Fruit fly (Drosophila melanogaster) whole organism, embryonic: ENCODE results near the gene gukh.

Source experiments
- Antp ChIP-seq: fragments of 200-800 bp; sonication (Bioruptor generic); optimal IDR thresholded peaks from 3 replicates; lab custom pipeline; 2016; ENCODE audit warnings: missing biosample characterization, missing genetic modification characterization
- BEAF-32 ChIP-seq: fragments of 200-800 bp; sonication (Bioruptor generic); optimal IDR thresholded peaks from 3 replicates; lab custom pipeline; 2017; ENCODE audit warnings: missing biosample characterization, missing genetic modification characterization, mild to moderate bottlenecking, moderate library complexity, missing genetic modification reagents
- CG10267 ChIP-seq: fragments of 200-800 bp; sonication (Bioruptor generic); optimal IDR thresholded peaks from 2 replicates; lab custom pipeline; 2018; ENCODE audit warnings: missing biosample characterization, mild to moderate bottlenecking, missing genetic modification characterization, moderate library complexity
- CG10274 ChIP-seq: fragments of 200-800 bp; sonication (Bioruptor generic); optimal IDR thresholded peaks from 3 replicates; lab custom pipeline; 2017; ENCODE audit warnings: missing biosample characterization, mild to moderate bottlenecking, missing genetic modification characterization
- CG10366 ChIP-seq: fragments of 200-800 bp; sonication (Bioruptor generic); IDR thresholded peaks from 2 replicates; pipeline ENCODE4 v1.3.6; 2022; ENCODE audit warnings: missing biosample characterization, missing genetic modification characterization
- CG11456 ChIP-seq: fragments of 200-800 bp; sonication (Bioruptor generic); IDR thresholded peaks from 3 replicates; pipeline ENCODE4 v1.3.6; 2022; ENCODE audit warnings: missing biosample characterization, missing genetic modification characterization
- CG1603 ChIP-seq: fragments of 200-800 bp; sonication (Bioruptor generic); optimal IDR thresholded peaks from 2 replicates; lab custom pipeline; 2019; ENCODE audit warnings: missing biosample characterization, mild to moderate bottlenecking, missing genetic modification characterization, moderate library complexity
- CG16813 ChIP-seq: fragments of 200-800 bp; sonication (Bioruptor generic); IDR thresholded peaks from 3 replicates; pipeline ENCODE4 v1.3.6; 2022; ENCODE audit warnings: missing biosample characterization, missing genetic modification characterization; ENCODE audit not compliant: partially characterized antibody
- CG17361 ChIP-seq: fragments of 200-800 bp; sonication (Bioruptor generic); IDR thresholded peaks from 3 replicates; pipeline ENCODE4 v1.3.6; 2022; ENCODE audit warnings: missing biosample characterization, missing genetic modification characterization
- CG2129 ChIP-seq: fragments of 200-800 bp; sonication (Bioruptor generic); IDR thresholded peaks from 2 replicates; pipeline ENCODE4 v1.3.6; 2022; ENCODE audit warnings: missing biosample characterization, missing genetic modification characterization; ENCODE audit not compliant: partially characterized antibody
- CG2875 ChIP-seq: fragments of 200-800 bp; sonication (Bioruptor generic); optimal IDR thresholded peaks from 2 replicates; lab custom pipeline; 2017; ENCODE audit warnings: missing biosample characterization, mild to moderate bottlenecking, missing genetic modification characterization, missing genetic modification reagents
- CG30403 ChIP-seq: fragments of 200-800 bp; sonication (Bioruptor generic); optimal IDR thresholded peaks from 3 replicates; lab custom pipeline; 2016; ENCODE audit warnings: missing biosample characterization, missing genetic modification characterization
- CG31224 ChIP-seq: fragments of 200-800 bp; sonication (Bioruptor generic); IDR thresholded peaks from 2 replicates; pipeline ENCODE4 v1.3.6; 2022; ENCODE audit warnings: missing biosample characterization, missing genetic modification characterization
- CG31441 ChIP-seq: fragments of 200-800 bp; sonication (Bioruptor generic); IDR thresholded peaks from 2 replicates; pipeline ENCODE4 v1.3.6; 2022; ENCODE audit warnings: missing biosample characterization, missing genetic modification characterization
- CG32767 ChIP-seq: fragments of 200-800 bp; sonication (Bioruptor generic); IDR thresholded peaks from 2 replicates; pipeline ENCODE4 v1.3.6; 2022; ENCODE audit warnings: missing biosample characterization, missing genetic modification characterization
- CG32772 ChIP-seq: fragments of 200-800 bp; sonication (Bioruptor generic); IDR thresholded peaks from 2 replicates; pipeline ENCODE4 v1.3.6; 2022; ENCODE audit warnings: missing biosample characterization, missing genetic modification characterization
- CG3995 ChIP-seq: fragments of 200-800 bp; sonication (Bioruptor generic); optimal IDR thresholded peaks from 3 replicates; lab custom pipeline; 2016; ENCODE audit warnings: missing biosample characterization, missing genetic modification characterization
- CG4854 ChIP-seq: fragments of 200-800 bp; sonication (Bioruptor generic); optimal IDR thresholded peaks from 2 replicates; lab custom pipeline; 2016; ENCODE audit warnings: missing biosample characterization, missing genetic modification characterization, inconsistent platforms
- CG7357 ChIP-seq: fragments of 200-800 bp; sonication (Bioruptor generic); IDR thresholded peaks from 3 replicates; pipeline ENCODE4 v1.3.6; 2022; ENCODE audit warnings: missing biosample characterization, missing genetic modification characterization
- CG7839 ChIP-seq: fragments of 200-800 bp; sonication (Bioruptor generic); optimal IDR thresholded peaks from 3 replicates; lab custom pipeline; 2018; ENCODE audit warnings: missing biosample characterization, mild to moderate bottlenecking, missing genetic modification characterization, moderate library complexity
- CG8765 ChIP-seq: fragments of 200-800 bp; sonication (Bioruptor generic); IDR thresholded peaks from 2 replicates; pipeline ENCODE4 v1.3.6; 2022; ENCODE audit warnings: missing biosample characterization, missing genetic modification characterization
- CoRest ChIP-seq: fragments of 200-800 bp; sonication (Bioruptor generic); optimal IDR thresholded peaks from 3 replicates; lab custom pipeline; 2018; ENCODE audit warnings: missing biosample characterization, mild to moderate bottlenecking, missing genetic modification characterization, moderate library complexity
- D19B ChIP-seq: fragments of 200-800 bp; sonication (Bioruptor generic); optimal IDR thresholded peaks from 2 replicates; lab custom pipeline; 2017; ENCODE audit warnings: missing biosample characterization, mild to moderate bottlenecking, missing genetic modification characterization
- Dip2 ChIP-seq: fragments of 200-800 bp; sonication (Bioruptor generic); IDR thresholded peaks from 2 replicates; pipeline ENCODE4 v1.3.6; 2022; ENCODE audit warnings: missing biosample characterization, missing genetic modification characterization
- Dref ChIP-seq: fragments of 200-800 bp; sonication (Bioruptor generic); IDR thresholded peaks from 2 replicates; pipeline ENCODE4 v1.3.6; 2022; ENCODE audit warnings: missing biosample characterization, missing genetic modification characterization
- ERR ChIP-seq: fragments of 200-800 bp; sonication (Bioruptor generic); optimal IDR thresholded peaks from 2 replicates; lab custom pipeline; 2016; ENCODE audit warnings: missing biosample characterization, missing genetic modification characterization
- Gsc ChIP-seq: fragments of 200-800 bp; sonication (Bioruptor generic); IDR thresholded peaks from 2 replicates; pipeline ENCODE4 v1.3.6; 2022; ENCODE audit warnings: missing biosample characterization, missing genetic modification characterization
- HmgZ ChIP-seq: fragments of 200-800 bp; sonication (Bioruptor generic); optimal IDR thresholded peaks from 2 replicates; lab custom pipeline; 2018; ENCODE audit warnings: missing biosample characterization, mild to moderate bottlenecking, missing genetic modification characterization
- MBD-R2 ChIP-seq: fragments of 200-800 bp; sonication (Bioruptor generic); IDR thresholded peaks from 2 replicates; pipeline ENCODE4 v1.3.6; 2022; ENCODE audit warnings: missing biosample characterization, missing genetic modification characterization
- Max ChIP-seq: fragments of 200-800 bp; sonication (Bioruptor generic); optimal IDR thresholded peaks from 2 replicates; lab custom pipeline; 2016; ENCODE audit warnings: missing biosample characterization, mild to moderate bottlenecking, missing genetic modification characterization
- Mes4 ChIP-seq: fragments of 200-800 bp; sonication (Bioruptor generic); optimal IDR thresholded peaks from 2 replicates; lab custom pipeline; 2016; ENCODE audit warnings: missing biosample characterization, missing genetic modification characterization
- NC2α ChIP-seq: fragments of 200-800 bp; sonication (Bioruptor generic); optimal IDR thresholded peaks from 2 replicates; lab custom pipeline; 2016; ENCODE audit warnings: missing biosample characterization, missing genetic modification characterization
- Pdp1 ChIP-seq, 2 experiments: fragments of 200-800 bp; sonication (Bioruptor generic); optimal IDR thresholded peaks; 3 replicates each; lab custom pipeline; 2016; ENCODE audit warnings: missing biosample characterization in 2 of 2, missing genetic modification characterization in 2 of 2, mild to moderate bottlenecking in 1 of 2, moderate library complexity in 1 of 2
- Poxn ChIP-seq: fragments of 200-800 bp; sonication (Bioruptor generic); IDR thresholded peaks from 2 replicates; pipeline ENCODE4 v1.3.6; 2022; ENCODE audit warnings: missing biosample characterization, missing genetic modification characterization
- Rx ChIP-seq: fragments of 200-800 bp; sonication (Bioruptor generic); IDR thresholded peaks from 2 replicates; pipeline ENCODE4 v1.3.6; 2022; ENCODE audit warnings: missing biosample characterization, missing genetic modification characterization
- Usf ChIP-seq: fragments of 200-800 bp; sonication (Bioruptor generic); optimal IDR thresholded peaks from 2 replicates; lab custom pipeline; 2017; ENCODE audit warnings: missing genotype, missing biosample characterization, missing genetic modification characterization
- cato ChIP-seq: fragments of 200-800 bp; sonication (Bioruptor generic); optimal IDR thresholded peaks from 2 replicates; lab custom pipeline; 2016; ENCODE audit warnings: missing biosample characterization, missing genetic modification characterization, borderline replicate concordance
- cg ChIP-seq: fragments of 200-800 bp; sonication (Bioruptor generic); optimal IDR thresholded peaks from 3 replicates; lab custom pipeline; 2019; ENCODE audit warnings: missing biosample characterization, mild to moderate bottlenecking, missing genetic modification characterization, moderate library complexity
- corto ChIP-seq: fragments of 200-800 bp; sonication (Bioruptor generic); optimal IDR thresholded peaks from 2 replicates; lab custom pipeline; 2016; ENCODE audit warnings: missing biosample characterization, mild to moderate bottlenecking, missing genetic modification characterization, moderate library complexity
- crol ChIP-seq: fragments of 200-800 bp; sonication (Bioruptor generic); IDR thresholded peaks from 2 replicates; pipeline ENCODE4 v1.3.6; 2022; ENCODE audit warnings: missing biosample characterization, missing genetic modification characterization
- fru ChIP-seq: fragments of >200 bp; optimal IDR thresholded peaks from 2 replicates; lab custom pipeline; 2017
- ftz-f1 ChIP-seq: fragments of 200-800 bp; sonication (Bioruptor generic); optimal IDR thresholded peaks from 2 replicates; lab custom pipeline; 2016; ENCODE audit warnings: missing biosample characterization, missing genetic modification characterization
- gsb-n ChIP-seq: fragments of 200-800 bp; sonication (Bioruptor generic); optimal IDR thresholded peaks from 3 replicates; lab custom pipeline; 2018; ENCODE audit warnings: missing biosample characterization, mild to moderate bottlenecking, missing genetic modification characterization
- jing ChIP-seq: fragments of 200-800 bp; sonication (Bioruptor generic); optimal IDR thresholded peaks from 2 replicates; lab custom pipeline; 2018; ENCODE audit warnings: missing biosample characterization, mild to moderate bottlenecking, missing genetic modification characterization
- lmd ChIP-seq: fragments of 200-800 bp; sonication (Bioruptor generic); IDR thresholded peaks from 2 replicates; pipeline ENCODE4 v1.3.6; 2022; ENCODE audit warnings: missing biosample characterization, missing genetic modification characterization
- nerfin-2 ChIP-seq: fragments of 200-800 bp; sonication (Bioruptor generic); IDR thresholded peaks from 2 replicates; pipeline ENCODE4 v1.3.6; 2022; ENCODE audit warnings: missing biosample characterization, missing genetic modification characterization; ENCODE audit not compliant: partially characterized antibody
- pb ChIP-seq: fragments of 200-800 bp; sonication (Bioruptor generic); optimal IDR thresholded peaks from 3 replicates; lab custom pipeline; 2016; ENCODE audit warnings: missing biosample characterization, missing genetic modification characterization
- pzg ChIP-seq: fragments of 200-800 bp; sonication (Bioruptor generic); optimal IDR thresholded peaks from 3 replicates; lab custom pipeline; 2018; ENCODE audit warnings: missing biosample characterization, mild to moderate bottlenecking, missing genetic modification characterization, moderate library complexity
- sc ChIP-seq, 3 experiments: fragments of >200 bp in 2 of 3; fragments of 200-800 bp in 1 of 3; sonication (Bioruptor generic) in 1 of 3; optimal IDR thresholded peaks; 2 replicates in 2 of 3; 3 replicates in 1 of 3; lab custom pipeline; 2017; ENCODE audit warnings: mild to moderate bottlenecking in 1 of 3, missing biosample characterization in 1 of 3, missing genetic modification characterization in 1 of 3, missing genetic modification reagents in 1 of 3
- slou ChIP-seq: fragments of 200-800 bp; sonication (Bioruptor generic); optimal IDR thresholded peaks from 3 replicates; lab custom pipeline; 2016; ENCODE audit warnings: missing biosample characterization, missing genetic modification characterization
- unc-4 ChIP-seq: fragments of 200-800 bp; sonication (Bioruptor generic); IDR thresholded peaks from 2 replicates; pipeline ENCODE4 v1.3.6; 2022; ENCODE audit warnings: missing biosample characterization, missing genetic modification characterization; ENCODE audit not compliant: partially characterized antibody

Gene gukh

dm6 chr3R:19028758-19029157 lies 44.9 kb downstream of the gukh start, which contains the start of the genes GatA and P5cr (continued):
- TF ChIP-seq D19B (GFP tag; lab: Kevin White, UChicago), result peak; percentile 34
- TF ChIP-seq CG2875 (GFP tag; lab: Kevin White, UChicago), result no peak
- TF ChIP-seq corto, result no peak
- peak; percentile 56 for TF ChIP-seq CG4854
- TF ChIP-seq CG8765 (GFP tag; lab: Robert Waterston, UW), result peak; percentile 39; the same call in 1 of the 2 replicates
- no peak for TF ChIP-seq Mes4 (GFP tag; lab: Kevin White, UChicago)
- TF ChIP-seq nerfin-2, result no peak
- peak; percentile 94 for TF ChIP-seq HmgZ
- peak; percentile 86 for TF ChIP-seq CG10366 (GFP tag; lab: Robert Waterston, UW)
- TF ChIP-seq Pdp1 (GFP tag; optimal IDR thresholded peaks at IDR 0.05; lab: Kevin White, UChicago), result peak; percentile 85 to 86
- peak; percentile 68 for TF ChIP-seq slou (GFP tag; lab: Kevin White, UChicago)
- TF ChIP-seq Poxn (GFP tag; lab: Robert Waterston, UW), result peak; percentile 45; the same call in 1 of the 2 replicates
- peak; percentile 28 for TF ChIP-seq ftz-f1 (GFP tag; lab: Kevin White, UChicago)
- TF ChIP-seq CG1603 (tag; lab: Kevin White, UChicago), result peak; percentile 79
- TF ChIP-seq CG10267 (tag; lab: Kevin White, UChicago), result peak; percentile 39
- peak; percentile 78 for TF ChIP-seq Rx (GFP tag; lab: Robert Waterston, UW)
- peak; percentile 63; the same call in 1 of the 2 replicates for TF ChIP-seq CG31224 (GFP tag; lab: Robert Waterston, UW)
- peak; percentile 80 for TF ChIP-seq CG7839 (tag; lab: Kevin White, UChicago)
- no peak for TF ChIP-seq Max (GFP tag; lab: Kevin White, UChicago)
- no peak for TF ChIP-seq crol (GFP tag; lab: Robert Waterston, UW)
- peak; percentile 6 for TF ChIP-seq BEAF-32 (GFP tag; lab: Kevin White, UChicago)
- no peak for TF ChIP-seq sc (optimal IDR thresholded peaks at IDR 0.05; lab: Kevin White, UChicago)
- TF ChIP-seq sc (GFP tag; optimal IDR thresholded peaks at IDR 0.05; lab: Kevin White, UChicago), result no peak
- peak; percentile 41; the same call in 1 of the 2 replicates for TF ChIP-seq CG31441 (GFP tag; lab: Robert Waterston, UW)
- peak; percentile 26 for TF ChIP-seq jing (GFP tag; lab: Kevin White, UChicago)
- TF ChIP-seq CG7357 (GFP tag; lab: Robert Waterston, UW), result no peak
- TF ChIP-seq CG16813 (GFP tag; lab: Robert Waterston, UW), result no peak
- no peak for TF ChIP-seq Dip2 (GFP tag; lab: Robert Waterston, UW)
- TF ChIP-seq Antp, result peak; percentile 93
- TF ChIP-seq CG17361, result peak; percentile 38; the same call in 1 of the 3 replicates
- TF ChIP-seq cato (GFP tag; lab: Kevin White, UChicago), result peak; percentile 26
- TF ChIP-seq Usf, result peak; percentile 61
- no peak for TF ChIP-seq CG2129
- peak; percentile 74 for TF ChIP-seq pzg
- TF ChIP-seq Dref (GFP tag; lab: Robert Waterston, UW), result peak; percentile 47
- TF ChIP-seq CG3995, result peak; percentile 41
- TF ChIP-seq CG32772, result peak; percentile 73
- TF ChIP-seq gsb-n (tag; lab: Kevin White, UChicago), result no peak
- TF ChIP-seq Gsc, result no peak
- no peak for TF ChIP-seq CG32767 (GFP tag; lab: Robert Waterston, UW)
- TF ChIP-seq unc-4 (GFP tag; lab: Robert Waterston, UW), result no peak
- no peak for TF ChIP-seq NC2α (GFP tag; lab: Kevin White, UChicago)
- TF ChIP-seq CG11456 (GFP tag; lab: Robert Waterston, UW), result peak; percentile 96
- peak; percentile 88 for TF ChIP-seq CG30403 (GFP tag; lab: Kevin White, UChicago)
- peak; percentile 65 for TF ChIP-seq CoRest (tag; lab: Kevin White, UChicago)
- no peak for TF ChIP-seq fru (lab: Kevin White, UChicago)
- TF ChIP-seq MBD-R2 (GFP tag; lab: Robert Waterston, UW), result peak; percentile 92
- TF ChIP-seq pb (GFP tag; lab: Kevin White, UChicago), result peak; percentile 64
- TF ChIP-seq ERR (GFP tag; lab: Kevin White, UChicago), result peak; percentile 75
- TF ChIP-seq lmd (GFP tag; lab: Robert Waterston, UW), result peak; percentile 84; the same call in 1 of the 2 replicates
- peak; percentile 19 for TF ChIP-seq CG10274 (GFP tag; lab: Kevin White, UChicago)
- TF ChIP-seq cg (GFP tag; lab: Kevin White, UChicago), result no peak
